Fruit fly (Drosophila melanogaster) whole organism, embryonic: ENCODE data around the gene PXo.

Source experiments
- Atf-2 ChIP-seq: fragments of 200-800 bp; sonication (Bioruptor generic); optimal IDR thresholded peaks from 2 replicates; lab custom pipeline; 2016; ENCODE audit warnings: missing biosample characterization, missing genetic modification characterization
- Atf3 ChIP-seq: fragments of 200-800 bp; sonication (Bioruptor generic); optimal IDR thresholded peaks from 3 replicates; lab custom pipeline; 2016; ENCODE audit warnings: missing biosample characterization, missing genetic modification characterization
- B-H2 ChIP-seq: fragments of 200-800 bp; sonication (Bioruptor generic); optimal IDR thresholded peaks from 2 replicates; lab custom pipeline; 2018; ENCODE audit warnings: missing biosample characterization, mild to moderate bottlenecking, missing genetic modification characterization
- Bdp1 ChIP-seq: fragments of 200-800 bp; sonication (Bioruptor generic); optimal IDR thresholded peaks from 3 replicates; lab custom pipeline; 2016; ENCODE audit warnings: missing biosample characterization, missing genetic modification characterization
- CG1024 ChIP-seq: fragments of 200-800 bp; sonication (Bioruptor generic); IDR thresholded peaks from 2 replicates; pipeline ENCODE4 v1.3.6; 2022; ENCODE audit warnings: missing biosample characterization, missing genetic modification characterization
- CG11247 ChIP-seq: fragments of 200-800 bp; sonication (Bioruptor generic); IDR thresholded peaks from 2 replicates; pipeline ENCODE4 v1.3.6; 2022; ENCODE audit warnings: missing biosample characterization, missing genetic modification characterization
- CG11504 ChIP-seq: fragments of 200-800 bp; sonication (Bioruptor generic); optimal IDR thresholded peaks from 3 replicates; lab custom pipeline; 2019; ENCODE audit warnings: missing biosample characterization, mild to moderate bottlenecking, missing genetic modification characterization, moderate library complexity
- CG13894 ChIP-seq: fragments of 200-800 bp; sonication (Bioruptor generic); optimal IDR thresholded peaks from 3 replicates; lab custom pipeline; 2018; ENCODE audit warnings: missing biosample characterization, mild to moderate bottlenecking, missing genetic modification characterization, moderate library complexity
- CG14441 ChIP-seq: fragments of 200-800 bp; sonication (Bioruptor generic); IDR thresholded peaks from 2 replicates; pipeline ENCODE4 v1.3.6; 2022; ENCODE audit warnings: missing biosample characterization, missing genetic modification characterization
- CG14860 ChIP-seq: fragments of 200-800 bp; sonication (Bioruptor generic); IDR thresholded peaks from 3 replicates; pipeline ENCODE4 v1.3.6; 2022; ENCODE audit warnings: missing biosample characterization, missing genetic modification characterization; ENCODE audit not compliant: partially characterized antibody
- CG15011 ChIP-seq: fragments of 200-800 bp; sonication (Bioruptor generic); optimal IDR thresholded peaks from 3 replicates; lab custom pipeline; 2018; ENCODE audit warnings: missing biosample characterization, mild to moderate bottlenecking, missing genetic modification characterization
- CG15269 ChIP-seq: fragments of 200-800 bp; sonication (Bioruptor generic); optimal IDR thresholded peaks from 2 replicates; lab custom pipeline; 2018; ENCODE audit warnings: missing biosample characterization, mild to moderate bottlenecking, missing genetic modification characterization, moderate library complexity
- CG15514 ChIP-seq: fragments of 200-800 bp; sonication (Bioruptor generic); optimal IDR thresholded peaks from 3 replicates; lab custom pipeline; 2017; ENCODE audit warnings: missing biosample characterization, missing genetic modification characterization, mild to moderate bottlenecking, moderate library complexity, missing genetic modification reagents
- CG16863 ChIP-seq: fragments of 200-800 bp; sonication (Bioruptor generic); optimal IDR thresholded peaks from 3 replicates; lab custom pipeline; 2016; ENCODE audit warnings: missing biosample characterization, missing genetic modification characterization
- CG31388 ChIP-seq: fragments of 200-800 bp; sonication (Bioruptor generic); optimal IDR thresholded peaks from 2 replicates; lab custom pipeline; 2016; ENCODE audit warnings: missing biosample characterization, missing genetic modification characterization
- CG3281 ChIP-seq: fragments of 200-800 bp; sonication (Bioruptor generic); optimal IDR thresholded peaks from 3 replicates; lab custom pipeline; 2017; ENCODE audit warnings: missing biosample characterization, mild to moderate bottlenecking, missing genetic modification characterization
- CG34224 ChIP-seq: fragments of 200-800 bp; sonication (Bioruptor generic); IDR thresholded peaks from 3 replicates; pipeline ENCODE4 v1.3.6; 2022; ENCODE audit warnings: missing biosample characterization, missing genetic modification characterization; ENCODE audit not compliant: partially characterized antibody
- CG3995 ChIP-seq: fragments of 200-800 bp; sonication (Bioruptor generic); optimal IDR thresholded peaks from 3 replicates; lab custom pipeline; 2016; ENCODE audit warnings: missing biosample characterization, missing genetic modification characterization
- CG4328 ChIP-seq: fragments of 200-800 bp; sonication (Bioruptor generic); optimal IDR thresholded peaks from 3 replicates; lab custom pipeline; 2017; ENCODE audit warnings: missing biosample characterization, missing genetic modification reagents, missing genetic modification characterization
- CG4424 ChIP-seq: fragments of 200-800 bp; sonication (Bioruptor generic); optimal IDR thresholded peaks from 3 replicates; lab custom pipeline; 2016; ENCODE audit warnings: missing biosample characterization, missing genetic modification characterization
- CG4730 ChIP-seq: fragments of 200-800 bp; sonication (Bioruptor generic); IDR thresholded peaks from 2 replicates; pipeline ENCODE4 v1.3.6; 2022; ENCODE audit warnings: missing biosample characterization, missing genetic modification characterization
- CG5180 ChIP-seq: fragments of 200-800 bp; sonication (Bioruptor generic); optimal IDR thresholded peaks from 3 replicates; lab custom pipeline; 2017; ENCODE audit warnings: missing biosample characterization, missing genetic modification characterization, mild to moderate bottlenecking, moderate library complexity, missing genetic modification reagents
- CG8281 ChIP-seq: fragments of 200-800 bp; sonication (Bioruptor generic); optimal IDR thresholded peaks from 2 replicates; lab custom pipeline; 2018; ENCODE audit warnings: missing biosample characterization, mild to moderate bottlenecking, missing genetic modification characterization, moderate library complexity
- Chrac-16 ChIP-seq: fragments of 200-800 bp; sonication (Bioruptor generic); optimal IDR thresholded peaks from 3 replicates; lab custom pipeline; 2016; ENCODE audit warnings: missing biosample characterization, missing genetic modification characterization
- Deaf1 ChIP-seq: fragments of 200-800 bp; optimal IDR thresholded peaks from 3 replicates; lab custom pipeline; 2019; ENCODE audit warnings: missing biosample characterization, mild to moderate bottlenecking, missing genetic modification characterization, moderate library complexity
- Fer2 ChIP-seq: fragments of 200-800 bp; sonication (Bioruptor generic); optimal IDR thresholded peaks from 2 replicates; lab custom pipeline; 2018; ENCODE audit warnings: missing biosample characterization, mild to moderate bottlenecking, missing genetic modification characterization, moderate library complexity
- HLH4C ChIP-seq: fragments of 200-800 bp; sonication (Bioruptor generic); IDR thresholded peaks from 3 replicates; pipeline ENCODE4 v1.3.6; 2022; ENCODE audit warnings: missing biosample characterization, missing genetic modification characterization; ENCODE audit not compliant: partially characterized antibody
- Hmr ChIP-seq: fragments of 200-800 bp; sonication (Bioruptor generic); optimal IDR thresholded peaks from 3 replicates; lab custom pipeline; 2017; ENCODE audit warnings: mild to moderate bottlenecking, missing biosample characterization, missing genetic modification reagents, missing genetic modification characterization
- Hr51 ChIP-seq, 2 experiments: fragments of 200-800 bp; sonication (Bioruptor generic); optimal IDR thresholded peaks; 2 replicates in 1 of 2; 3 replicates in 1 of 2; lab custom pipeline; 2016 to 2018; ENCODE audit warnings: missing biosample characterization in 2 of 2, missing genetic modification characterization in 2 of 2, mild to moderate bottlenecking in 1 of 2, moderate library complexity in 1 of 2
- Kr ChIP-seq: fragments of 200-800 bp; sonication (Bioruptor generic); optimal IDR thresholded peaks from 2 replicates; lab custom pipeline; 2017; ENCODE audit warnings: missing biosample characterization, mild to moderate bottlenecking, missing genetic modification characterization
- Max ChIP-seq: fragments of 200-800 bp; sonication (Bioruptor generic); optimal IDR thresholded peaks from 2 replicates; lab custom pipeline; 2016; ENCODE audit warnings: missing biosample characterization, mild to moderate bottlenecking, missing genetic modification characterization
- Myb ChIP-seq: fragments of 200-800 bp; sonication (Bioruptor generic); optimal IDR thresholded peaks from 2 replicates; lab custom pipeline; 2016; ENCODE audit warnings: missing biosample characterization, missing genetic modification characterization
- Sry-β ChIP-seq: fragments of 200-800 bp; sonication (Bioruptor generic); optimal IDR thresholded peaks from 2 replicates; lab custom pipeline; 2018; ENCODE audit warnings: missing biosample characterization, mild to moderate bottlenecking, missing genetic modification characterization, moderate library complexity
- Taf1 ChIP-seq: fragments of 200-800 bp; sonication (Bioruptor generic); IDR thresholded peaks from 2 replicates; pipeline ENCODE4 v1.3.6; 2022; ENCODE audit warnings: missing biosample characterization, missing genetic modification characterization
- al ChIP-seq: fragments of 200-800 bp; sonication (Bioruptor generic); IDR thresholded peaks from 2 replicates; pipeline ENCODE4 v1.3.6; 2022; ENCODE audit warnings: missing biosample characterization, missing genetic modification characterization
- ato ChIP-seq: fragments of 200-800 bp; sonication (Bioruptor generic); IDR thresholded peaks from 2 replicates; pipeline ENCODE4 v1.3.6; 2022; ENCODE audit warnings: missing biosample characterization, missing genetic modification characterization; ENCODE audit not compliant: partially characterized antibody
- az2 ChIP-seq: fragments of 200-800 bp; sonication (Bioruptor generic); optimal IDR thresholded peaks from 3 replicates; lab custom pipeline; 2016; ENCODE audit warnings: missing biosample characterization, missing genetic modification characterization
- bbx ChIP-seq: fragments of 200-800 bp; sonication (Bioruptor generic); IDR thresholded peaks from 2 replicates; pipeline ENCODE4 v1.3.6; 2022; ENCODE audit warnings: missing biosample characterization, missing genetic modification characterization; ENCODE audit not compliant: partially characterized antibody
- bsh ChIP-seq, 2 experiments: fragments of 200-800 bp; sonication (Bioruptor generic); optimal IDR thresholded peaks; 2 replicates each; lab custom pipeline; 2017 to 2018; ENCODE audit warnings: mild to moderate bottlenecking in 2 of 2, missing biosample characterization in 2 of 2, missing genetic modification characterization in 2 of 2, moderate library complexity in 1 of 2
- dan ChIP-seq: fragments of 200-800 bp; sonication (Bioruptor generic); IDR thresholded peaks from 2 replicates; pipeline ENCODE4 v1.3.6; 2022; ENCODE audit warnings: missing biosample characterization, missing genetic modification characterization
- en ChIP-seq: fragments of 200-800 bp; sonication (Bioruptor generic); optimal IDR thresholded peaks from 2 replicates; lab custom pipeline; 2016; ENCODE audit warnings: missing biosample characterization, missing genetic modification characterization
- eyg ChIP-seq: fragments of 200-800 bp; sonication (Bioruptor generic); optimal IDR thresholded peaks from 3 replicates; lab custom pipeline; 2016; ENCODE audit warnings: missing biosample characterization, missing genetic modification characterization
- inv ChIP-seq: fragments of 200-800 bp; sonication (Bioruptor generic); IDR thresholded peaks from 2 replicates; pipeline ENCODE4 v1.3.6; 2022; ENCODE audit warnings: missing biosample characterization, missing genetic modification characterization; ENCODE audit not compliant: partially characterized antibody
- mirr ChIP-seq: fragments of 200-800 bp; sonication (Bioruptor generic); optimal IDR thresholded peaks from 3 replicates; lab custom pipeline; 2018; ENCODE audit warnings: missing biosample characterization, mild to moderate bottlenecking, missing genetic modification characterization
- run ChIP-seq: fragments of 200-800 bp; sonication (Bioruptor generic); optimal IDR thresholded peaks from 3 replicates; lab custom pipeline; 2018; ENCODE audit warnings: missing biosample characterization, mild to moderate bottlenecking, missing genetic modification characterization
- sc ChIP-seq, 3 experiments: fragments of >200 bp in 2 of 3; fragments of 200-800 bp in 1 of 3; sonication (Bioruptor generic) in 1 of 3; optimal IDR thresholded peaks; 2 replicates in 2 of 3; 3 replicates in 1 of 3; lab custom pipeline; 2017; ENCODE audit warnings: mild to moderate bottlenecking in 1 of 3, missing biosample characterization in 1 of 3, missing genetic modification characterization in 1 of 3, missing genetic modification reagents in 1 of 3
- stwl ChIP-seq: fragments of 200-800 bp; sonication (Bioruptor generic); optimal IDR thresholded peaks from 3 replicates; lab custom pipeline; 2018; ENCODE audit warnings: missing biosample characterization, mild to moderate bottlenecking, missing genetic modification characterization, moderate library complexity
- trem ChIP-seq: fragments of 200-800 bp; optimal IDR thresholded peaks from 3 replicates; lab custom pipeline; 2019; ENCODE audit warnings: missing biosample characterization, mild to moderate bottlenecking, missing genetic modification characterization, moderate library complexity
- unpg ChIP-seq: fragments of 200-800 bp; sonication (Bioruptor generic); optimal IDR thresholded peaks from 3 replicates; lab custom pipeline; 2018; ENCODE audit warnings: missing biosample characterization, mild to moderate bottlenecking, missing genetic modification characterization, moderate library complexity

PXo gene

DNA sequence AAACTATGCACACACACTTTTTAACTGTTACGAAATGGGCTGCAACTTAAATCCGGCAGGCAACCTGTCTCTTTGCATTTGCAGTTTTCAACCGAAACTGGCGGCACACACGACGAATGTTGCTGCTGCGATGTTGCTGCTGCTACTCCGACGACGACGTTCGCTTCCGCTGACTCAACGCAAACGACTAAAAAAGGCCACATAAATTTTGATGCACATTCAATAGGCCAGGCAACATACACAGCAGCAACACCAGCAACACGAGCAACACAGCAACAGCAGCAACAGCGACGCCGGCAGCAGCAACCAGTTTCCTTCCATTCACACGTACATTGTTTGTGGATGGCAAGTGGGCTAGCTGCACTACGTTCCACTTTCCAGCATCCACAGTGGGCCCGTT lies 29.4 kb upstream of the PXo start, which contains the start of gene Egfrap:
TSS of gene Egfrap (minus strand) at position 192 of the 400 bp plus-strand sequence.
- TF ChIP-seq CG4424 (GFP tag; lab: Kevin White, UChicago) (no peak), Atf-2 (GFP tag; lab: Kevin White, UChicago) (no peak), B-H2 (no peak), Chrac-16 (no peak), CG15269 (tag; lab: Kevin White, UChicago) (no peak), CG3995 (GFP tag; lab: Kevin White, UChicago) (no peak), Myb (GFP tag; lab: Kevin White, UChicago) (no peak), unpg (no peak), Max (GFP tag; lab: Kevin White, UChicago) (no peak), mirr (GFP tag; lab: Kevin White, UChicago) (no peak), CG16863 (GFP tag; lab: Kevin White, UChicago) (no peak), Fer2 (tag; lab: Kevin White, UChicago) (no peak), sc (optimal IDR thresholded peaks at IDR 0.05; lab: Kevin White, UChicago) (no peak), sc (GFP tag; optimal IDR thresholded peaks at IDR 0.05; lab: Kevin White, UChicago) (no peak), CG11247 (GFP tag; lab: Robert Waterston, UW) (no peak), ato (GFP tag; lab: Robert Waterston, UW) (no peak), CG14441 (GFP tag; lab: Robert Waterston, UW) (no peak), run (tag; lab: Kevin White, UChicago) (no peak), CG3281 (GFP tag; lab: Kevin White, UChicago) (no peak), dan (no peak), CG13894 (tag; lab: Kevin White, UChicago) (no peak), az2 (GFP tag; lab: Kevin White, UChicago) (no peak), CG15514 (GFP tag; lab: Kevin White, UChicago) (no peak), Bdp1 (no peak), inv (GFP tag; lab: Robert Waterston, UW) (no peak), CG34224 (GFP tag; lab: Robert Waterston, UW) (0 out of 3 replicates have a peak, but pooled peaks have one; percentile 8), bbx (GFP tag; lab: Robert Waterston, UW) (peak; percentile 32; the same call in 1 of the 2 replicates), eyg (GFP tag; lab: Kevin White, UChicago) (no peak), CG5180 (GFP tag; lab: Kevin White, UChicago) (peak; percentile 49), bsh (GFP tag; optimal IDR thresholded peaks at IDR 0.05; lab: Kevin White, UChicago) (peak in 1 of 2 experiments; percentile 31), trem (tag; lab: Kevin White, UChicago) (no peak), CG11504 (peak; percentile 98), Atf3 (GFP tag; lab: Kevin White, UChicago) (no peak), CG1024 (GFP tag; lab: Robert Waterston, UW) (no peak), HLH4C (GFP tag; lab: Robert Waterston, UW) (no peak), en (GFP tag; lab: Kevin White, UChicago) (no peak), CG15011 (GFP tag; lab: Kevin White, UChicago) (no peak), Deaf1 (peak; percentile 29), Hmr (GFP tag; lab: Kevin White, UChicago) (no peak), al (no peak), CG8281 (no peak), Hr51 (GFP tag; optimal IDR thresholded peaks at IDR 0.05; lab: Kevin White, UChicago) (no peak), Sry-β (GFP tag; lab: Kevin White, UChicago) (no peak), stwl (tag; lab: Kevin White, UChicago) (peak; percentile 20), CG14860 (GFP tag; lab: Robert Waterston, UW) (no peak), CG4730 (GFP tag; lab: Robert Waterston, UW) (no peak), CG4328 (GFP tag; lab: Kevin White, UChicago) (no peak), CG31388 (GFP tag; lab: Kevin White, UChicago) (no peak), Kr (GFP tag; lab: Kevin White, UChicago) (no peak), Taf1 (GFP tag; lab: Robert Waterston, UW) (no peak)
